Worm (Caenorhabditis elegans) whole organism, dauer: ENCODE results near the gene srh-52.

Experiments used
- unc-62 ChIP-seq: sonication (generic microtip); optimal IDR thresholded peaks from 2 replicates; lab custom pipeline; 2017; ENCODE audit warnings: missing biosample characterization, missing genetic modification reagents, missing genetic modification characterization

Gene srh-52

DNA sequence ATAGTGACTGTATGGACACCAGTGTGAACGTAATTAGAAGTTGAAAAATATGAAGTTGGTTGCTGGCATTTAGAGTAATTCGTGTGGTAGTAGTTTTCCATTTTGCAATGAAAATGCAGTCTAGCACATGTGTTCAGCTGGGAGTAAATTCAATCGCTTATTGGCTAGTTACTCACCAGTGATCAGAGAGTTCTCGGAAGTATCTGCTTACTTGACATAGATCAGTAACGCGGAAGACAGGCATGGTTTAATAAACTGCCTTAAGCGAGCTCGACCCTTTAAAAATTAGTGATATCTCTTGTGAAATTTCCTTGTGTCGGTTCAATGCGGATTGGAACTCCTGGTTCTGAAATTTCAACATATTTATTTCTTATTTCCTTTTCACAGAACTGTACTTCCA lies at the start of gene srh-52:
Gene srh-52 (minus strand): TSS at position 101 of the 400 bp plus-strand sequence.
- TF ChIP-seq unc-62 (GFP tag; lab: Kevin White, UChicago), result no peak

ce11 chrV:15425368-15426091 lies 49.4 kb upstream of the srh-52 start, which contains the start of gene Y36E3A.2:
Gene Y36E3A.2, plus strand, starts transcription at chrV:15426041.
- no peak for TF ChIP-seq unc-62 (GFP tag; lab: Kevin White, UChicago)

DNA sequence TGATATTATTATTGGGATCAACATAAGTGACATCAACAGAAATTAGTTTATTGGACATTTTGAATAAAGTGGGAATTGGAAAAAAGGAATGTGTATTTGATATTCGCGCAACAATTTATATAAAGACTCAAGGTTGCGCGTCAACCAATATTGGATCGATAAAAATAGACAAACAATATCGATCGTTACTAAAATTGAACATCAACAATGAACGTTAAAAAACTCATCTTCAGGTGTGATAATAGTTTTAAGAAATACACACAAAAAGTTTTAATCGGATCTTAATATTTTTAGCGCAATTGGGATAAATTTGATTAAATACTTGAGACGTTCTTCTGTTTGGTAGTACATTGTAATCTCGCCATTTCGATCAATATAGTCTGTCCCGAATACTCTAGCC lies 47.5 kb upstream of the srh-52 start, which contains the start of gene fbxa-104:
Gene fbxa-104 (minus strand): TSS at position 83 of the 400 bp plus-strand sequence.
- no peak for TF ChIP-seq unc-62 (GFP tag; lab: Kevin White, UChicago)

ce11 chrV:15417822-15418221 lies 41.7 kb upstream of the srh-52 start, which contains the start of gene T06E6.10:
Gene T06E6.10, plus strand, starts transcription at chrV:15418122.
- no peak for TF ChIP-seq unc-62 (GFP tag; lab: Kevin White, UChicago)

DNA sequence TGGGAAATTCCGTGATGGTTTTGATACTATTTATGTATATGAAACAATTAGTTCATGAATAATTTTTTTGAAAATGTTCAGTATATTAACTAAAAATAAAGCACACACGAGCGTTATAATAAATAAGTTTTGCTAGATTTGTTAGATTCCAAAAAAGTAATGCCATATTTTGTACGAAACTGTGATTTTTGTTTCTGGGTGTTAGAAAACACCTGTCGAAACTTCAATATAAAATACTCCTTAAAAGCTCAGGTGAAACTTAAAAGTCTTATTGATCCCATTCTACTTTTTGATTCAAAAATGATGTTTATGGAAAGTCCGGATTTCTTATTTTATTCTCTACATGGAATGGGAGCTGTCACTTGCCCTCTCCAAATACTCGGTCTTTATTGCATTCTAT lies 39.8 kb upstream of the srh-52 start, which contains the start of gene srh-265:
Gene srh-265 (plus strand): TSS at position 301 of the 400 bp plus-strand sequence.
- no peak for TF ChIP-seq unc-62 (GFP tag; lab: Kevin White, UChicago)

- no peak for TF ChIP-seq unc-62 (GFP tag; lab: Kevin White, UChicago)
Observed at ce11 chrV:15413847-15414246, 37.7 kb upstream of the srh-52 start, which contains the start of gene srh-264. Gene srh-264, plus strand, starts transcription at chrV:15414147.

DNA sequence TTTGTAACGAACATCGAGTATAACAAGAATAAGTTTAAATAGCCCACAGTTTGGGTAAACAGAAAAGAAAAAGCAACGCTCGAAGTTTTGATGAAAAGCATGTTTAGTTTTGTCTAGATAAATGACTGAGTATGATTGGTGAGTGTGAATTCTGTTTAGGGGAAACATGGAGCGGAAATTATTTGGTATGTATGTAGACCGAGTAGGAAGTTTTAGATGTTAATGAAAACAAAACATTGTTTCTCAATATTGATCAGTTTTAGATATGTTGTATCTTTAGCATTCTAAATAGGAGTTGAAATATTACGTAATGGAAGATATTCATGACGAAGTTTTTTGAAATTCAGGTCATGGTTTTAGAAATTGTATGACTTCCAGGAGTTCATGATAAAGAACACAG lies 36.5 kb upstream of the srh-52 start, which contains the start of gene srbc-63:
Gene srbc-63 (minus strand): TSS at position 101 of the 400 bp plus-strand sequence.
- TF ChIP-seq unc-62 (GFP tag; lab: Kevin White, UChicago), result no peak

DNA sequence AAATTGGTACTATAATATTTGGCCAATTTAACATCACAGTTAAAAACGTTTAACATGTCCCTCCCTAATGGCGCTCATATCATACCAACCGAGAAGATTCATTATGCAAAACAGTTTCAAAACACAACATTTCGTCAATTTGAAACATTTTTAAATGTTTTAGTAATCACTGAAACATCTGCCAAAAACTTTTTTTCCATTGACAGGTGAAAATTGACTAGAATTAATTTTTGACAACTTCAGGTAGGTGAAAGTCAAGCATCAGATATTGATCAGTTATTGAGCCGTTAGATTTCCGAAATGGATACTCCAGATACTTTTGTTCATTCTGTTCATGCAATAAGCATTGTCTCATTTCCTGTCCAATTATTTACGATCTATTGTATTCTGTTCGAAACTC lies 30.8 kb upstream of the srh-52 start, which contains the start of gene srh-257:
Gene srh-257 (plus strand): TSS at position 301 of the 400 bp plus-strand sequence.
- TF ChIP-seq unc-62 (GFP tag; lab: Kevin White, UChicago), result no peak

ce11 chrV:15404859-15405258 lies 28.7 kb upstream of the srh-52 start, which contains the start of gene srh-258:
Gene srh-258, plus strand, starts transcription at chrV:15405159.
- no peak for TF ChIP-seq unc-62 (GFP tag; lab: Kevin White, UChicago)

DNA sequence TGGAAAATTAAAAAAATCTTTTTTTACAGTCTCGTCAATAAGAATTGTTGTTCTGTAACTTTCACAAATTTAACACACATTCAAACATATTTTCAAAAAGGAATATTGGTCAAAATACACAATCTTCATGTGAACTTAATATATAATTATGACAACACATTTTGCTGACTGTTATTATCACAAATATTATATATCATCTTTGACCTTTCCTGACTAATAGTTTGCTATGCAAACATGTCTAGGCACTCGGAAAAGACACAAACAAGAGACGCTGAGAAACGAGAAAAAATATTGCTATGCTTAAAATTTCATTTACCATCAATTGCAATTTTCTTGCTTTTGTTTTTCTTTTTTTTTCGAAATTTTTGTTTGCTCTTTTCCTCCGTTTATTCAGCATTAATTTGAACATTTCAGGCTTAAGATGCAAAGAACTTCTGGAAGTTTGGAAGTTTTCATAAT lies 25.8 kb upstream of the srh-52 start, which contains the start of gene fbxa-135:
Gene fbxa-135 (plus strand): TSS at position 409 of the 459 bp plus-strand sequence.
- TF ChIP-seq unc-62 (GFP tag; lab: Kevin White, UChicago), result no peak

DNA sequence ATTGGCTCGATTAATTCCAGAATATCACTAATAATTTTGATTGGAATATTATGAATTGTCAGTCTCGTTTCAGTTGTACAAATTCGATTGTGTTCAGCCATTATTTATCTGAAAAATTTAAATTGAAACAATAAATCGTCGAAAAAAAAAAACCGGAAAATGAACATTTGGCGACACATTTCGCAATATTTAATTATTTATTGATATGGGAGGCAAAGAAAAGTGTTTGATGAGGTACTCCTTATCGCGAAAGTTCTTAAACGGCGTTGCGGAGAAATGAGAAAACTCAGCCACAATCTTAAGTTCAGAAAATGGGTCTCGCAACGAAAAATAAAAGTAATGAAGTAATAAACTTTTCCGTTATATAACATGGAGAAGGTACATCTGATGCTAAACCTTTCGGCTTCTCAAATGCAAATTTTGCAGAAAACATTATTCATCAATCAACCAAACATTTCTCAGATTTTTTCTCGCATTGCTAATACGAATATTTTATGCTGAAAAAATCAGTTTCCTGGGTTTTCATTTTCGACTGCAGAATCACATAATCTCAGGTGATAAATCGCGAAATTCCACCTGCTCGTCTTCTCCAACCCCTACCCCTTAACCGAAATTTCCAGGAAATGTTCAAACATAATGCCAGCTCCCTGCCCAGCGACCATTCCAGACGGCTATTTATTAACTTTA lies 23.7 kb upstream of the srh-52 start, which contains the start of the genes T06E6.15 and sri-7:
Gene T06E6.15 (minus strand): TSS at position 101 of the 687 bp plus-strand sequence.
Gene sri-7 (plus strand): TSS at position 637 of the 687 bp plus-strand sequence.
- TF ChIP-seq unc-62 (GFP tag; lab: Kevin White, UChicago), result no peak

DNA sequence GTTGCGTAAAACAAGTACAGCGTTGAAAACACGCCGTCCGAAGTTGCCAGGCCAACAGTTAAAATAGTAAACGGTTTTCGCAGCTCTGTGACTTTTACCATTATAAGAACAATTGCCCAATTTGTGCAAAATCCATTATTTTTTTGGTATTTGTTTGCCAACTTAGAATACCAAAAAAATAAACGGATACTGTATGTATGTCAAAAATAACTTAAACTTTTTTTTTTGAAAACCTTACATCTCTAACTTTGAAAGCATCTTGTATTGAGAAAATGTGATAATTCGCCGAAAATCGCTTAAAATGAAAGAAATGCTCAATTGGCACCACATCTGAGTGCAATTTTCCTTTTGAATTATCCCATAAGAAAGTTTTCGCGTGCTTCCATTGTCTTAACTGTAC lies 22.6 kb upstream of the srh-52 start, which contains the start of gene fbxa-199:
Gene fbxa-199 (minus strand): TSS at position 101 of the 400 bp plus-strand sequence.
- TF ChIP-seq unc-62 (GFP tag; lab: Kevin White, UChicago), result no peak

ce11 chrV:15397139-15397538 lies 21.0 kb upstream of the srh-52 start:
- TF ChIP-seq unc-62 (GFP tag; lab: Kevin White, UChicago), result no peak

DNA sequence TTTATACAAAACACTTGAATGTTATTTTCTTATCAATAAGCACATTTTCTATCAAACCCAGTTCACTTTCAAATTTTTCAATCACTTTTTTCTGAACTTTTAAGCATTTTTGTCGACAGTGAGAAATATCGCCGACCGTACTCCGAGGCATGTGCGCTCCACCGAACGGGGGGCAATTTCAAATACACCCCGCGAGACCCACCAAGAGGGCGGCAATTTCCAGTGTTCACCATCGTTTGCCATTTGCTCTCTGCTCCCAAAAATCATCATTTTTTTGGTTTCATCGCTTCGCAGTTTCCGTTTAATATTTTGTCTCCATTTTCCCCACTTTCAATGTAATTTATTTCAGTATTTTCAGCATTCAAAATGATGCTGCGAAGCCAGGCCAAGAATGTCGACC lies 19.2 kb upstream of the srh-52 start, which contains the start of gene cyb-3:
Gene cyb-3 (plus strand): TSS at position 350 of the 400 bp plus-strand sequence.
- no peak for TF ChIP-seq unc-62 (GFP tag; lab: Kevin White, UChicago)

DNA sequence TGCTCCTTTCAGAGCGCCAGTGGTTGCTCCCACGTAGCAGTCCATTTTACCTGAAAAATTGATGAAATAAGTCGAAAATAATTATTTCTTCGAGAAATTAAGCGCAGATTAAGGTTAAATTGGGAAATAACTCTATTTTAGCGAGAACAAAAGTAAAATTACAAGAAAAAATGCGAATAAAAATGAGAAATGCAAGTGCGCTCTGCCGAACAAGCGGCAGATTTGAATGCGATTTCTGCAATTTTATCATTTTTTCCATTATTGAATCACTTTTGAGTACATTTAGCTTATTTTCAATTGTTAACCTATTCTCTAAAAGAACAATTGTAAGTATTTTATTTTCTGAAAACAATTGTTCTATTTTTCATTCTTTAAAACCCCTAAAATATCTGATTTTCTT lies 18.8 kb upstream of the srh-52 start, which contains the start of gene T06E6.1:
Gene T06E6.1 (minus strand): TSS at position 56 of the 400 bp plus-strand sequence.
- TF ChIP-seq unc-62 (GFP tag; lab: Kevin White, UChicago), result no peak
